Worm (Caenorhabditis elegans): ENCODE data around the gene ogdh-1.

- TF ChIP-seq ceh-22 (tag; optimal IDR thresholded peaks at IDR 0.05) (no peak), eyg-1 (tag; optimal IDR thresholded peaks at IDR 0.05) (no peak), pax-1 (tag; optimal IDR thresholded peaks at IDR 0.05) (no peak), elt-4 (tag; optimal IDR thresholded peaks at IDR 0.05) (no peak), tbx-2 (tag; optimal IDR thresholded peaks at IDR 0.05) (no peak), unc-55 (GFP tag; optimal IDR thresholded peaks at IDR 0.05) (no peak), hlh-15 (tag; optimal IDR thresholded peaks at IDR 0.05) (no peak), C08G9.2 (tag; optimal IDR thresholded peaks at IDR 0.05) (no peak)
Observed at ce11 chrIV:4657874-4658273, 45.9 kb downstream of the ogdh-1 start, which contains the start of gene col-111.

Measured in whole organism, late embryonic.